Fruit fly (Drosophila melanogaster) whole organism, larva: Measurements from ENCODE around the gene Zmynd8.

Experiments used
- noc ChIP-seq: fragments of 200-800 bp; sonication (Bioruptor generic); optimal IDR thresholded peaks from 3 replicates; lab custom pipeline; 2019; ENCODE audit warnings: missing biosample characterization, mild to moderate bottlenecking, missing genetic modification characterization, moderate library complexity

Zmynd8 gene

DNA sequence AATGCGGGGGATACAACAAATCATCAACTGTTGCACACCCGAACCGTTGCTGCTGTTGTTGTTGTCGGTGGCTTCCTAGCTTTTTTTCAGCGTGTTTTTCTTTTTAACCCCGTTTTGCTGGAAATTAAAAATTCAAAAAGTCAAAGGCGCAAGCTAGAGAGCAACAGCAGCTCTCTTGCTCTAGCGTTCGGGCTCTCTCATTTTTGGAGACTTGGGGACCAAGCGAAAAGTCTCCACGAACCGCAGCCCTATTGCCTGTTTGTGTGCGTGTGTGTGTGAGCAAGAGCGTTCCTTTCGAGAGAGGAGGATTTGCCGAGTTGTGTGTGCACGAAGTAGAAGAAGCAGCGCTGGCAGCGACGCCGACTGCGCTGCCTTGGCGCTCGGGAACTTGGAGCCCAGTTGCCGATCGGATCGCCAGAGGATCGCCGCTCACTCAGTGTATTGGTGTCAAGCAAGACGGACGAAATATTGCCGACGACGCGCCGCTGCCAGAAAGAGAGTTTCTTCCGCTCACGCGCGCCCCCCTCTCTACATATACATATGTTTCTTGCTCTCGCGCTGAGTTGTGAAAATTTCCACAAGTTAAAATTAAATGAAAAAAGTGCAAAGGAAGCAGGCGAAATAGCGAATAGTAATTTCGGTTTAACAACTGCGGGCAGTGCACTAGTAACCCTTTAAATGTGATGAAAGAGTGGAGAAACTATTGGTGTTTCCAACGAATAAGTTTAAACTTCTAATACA, 55.5 kb downstream of the Zmynd8 start:
- no peak for TF ChIP-seq noc (tag; lab: Kevin White, UChicago)

DNA sequence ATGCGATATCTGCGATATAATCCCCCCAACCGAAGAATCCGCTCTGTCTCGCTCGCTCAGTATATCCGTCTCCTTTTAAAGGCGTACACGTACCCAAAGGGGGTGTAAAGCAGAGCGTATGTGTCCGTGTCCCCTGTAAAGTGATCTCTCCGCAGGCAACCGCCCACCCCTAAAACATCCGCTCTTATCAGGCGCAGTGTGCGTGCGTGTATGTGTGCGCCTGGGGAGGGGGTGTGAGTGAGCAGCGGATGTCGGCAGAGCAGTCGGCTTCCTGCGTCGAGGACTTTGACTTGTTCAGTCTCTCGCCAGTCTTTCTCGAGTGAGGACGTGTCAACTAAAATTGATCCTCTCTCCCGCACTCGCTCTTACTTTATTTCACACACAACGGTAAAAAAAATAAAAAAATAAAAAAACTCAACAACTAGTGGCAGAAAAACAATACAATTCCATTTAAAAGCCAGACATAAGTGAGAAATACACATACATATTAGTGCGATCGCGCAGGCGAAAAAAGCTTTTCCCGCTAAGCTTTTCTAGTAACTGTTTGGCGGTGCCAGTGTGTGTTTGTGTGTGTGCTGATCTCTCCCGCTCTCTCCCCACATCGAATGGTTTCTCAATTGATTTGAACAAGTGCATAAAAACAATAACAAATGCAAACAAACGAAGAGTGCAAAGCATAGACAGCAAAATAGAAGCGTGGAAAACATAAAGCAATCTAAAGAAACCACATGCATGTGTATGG, 56.4 kb downstream of the Zmynd8 start:
- no peak for TF ChIP-seq noc (tag; lab: Kevin White, UChicago)

DNA sequence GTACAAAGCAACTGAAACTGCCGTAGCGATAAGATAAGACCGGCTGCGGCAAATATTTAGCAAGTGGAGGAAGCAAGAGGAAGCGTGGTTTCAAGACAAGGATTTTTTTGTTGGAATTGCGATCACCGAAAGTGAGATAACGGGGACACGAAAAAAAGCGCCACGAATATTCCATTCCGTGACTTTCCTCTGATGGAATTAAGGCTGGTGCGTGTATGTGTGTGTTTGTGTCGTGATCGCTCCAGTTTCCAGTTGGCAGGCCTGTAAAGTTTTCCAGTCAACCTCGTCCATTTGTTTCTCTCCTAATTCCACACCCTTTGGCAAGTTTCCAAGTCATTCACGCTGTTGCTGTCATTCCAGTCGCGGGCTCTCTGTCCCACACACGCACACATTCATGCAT, 57.0 kb downstream of the Zmynd8 start:
- TF ChIP-seq noc (tag; lab: Kevin White, UChicago) = no peak
